Fruit fly (Drosophila melanogaster): ENCODE data around the gene Ugt36A1.

Ugt36A1 gene

dm6 chr2L:3632047-3632880, 13.4 kb downstream of the Ugt36A1 start (continued):
- peak; percentile 95 for TF ChIP-seq CG10366 (GFP tag; IDR thresholded peaks at IDR 0.05)
- TF ChIP-seq sna (GFP tag; IDR thresholded peaks at IDR 0.05; ENCODE audit: partially characterized antibody), result no peak
- peak; percentile 93 for TF ChIP-seq Hmx (GFP tag; optimal IDR thresholded peaks at IDR 0.05)
- TF ChIP-seq gro (GFP tag; optimal IDR thresholded peaks at IDR 0.05), result peak; percentile 95
- peak; percentile 98 for TF ChIP-seq Ets65A (GFP tag)
- TF ChIP-seq CG10565 (GFP tag; optimal IDR thresholded peaks at IDR 0.05), result peak; percentile 58
- TF ChIP-seq prd (optimal IDR thresholded peaks at IDR 0.05), result no peak
- peak; percentile 99 for TF ChIP-seq prd (GFP tag; IDR thresholded peaks at IDR 0.05)
- peak; percentile 78 for TF ChIP-seq crol (GFP tag; IDR thresholded peaks at IDR 0.05)
- TF ChIP-seq CG15479 (GFP tag; optimal IDR thresholded peaks at IDR 0.05), result peak; percentile 64
- peak; percentile 72 for TF ChIP-seq psq (GFP tag; optimal IDR thresholded peaks at IDR 0.05)
- peak; percentile 97 for TF ChIP-seq bcd (GFP tag; optimal IDR thresholded peaks at IDR 0.05)
- TF ChIP-seq CG12236 (GFP tag; optimal IDR thresholded peaks at IDR 0.05), result peak; percentile 90
- TF ChIP-seq Jarid2 (GFP tag; optimal IDR thresholded peaks at IDR 0.05), result peak; percentile 90
- TF ChIP-seq NFAT (GFP tag; IDR thresholded peaks at IDR 0.05), result peak; percentile 97
- TF ChIP-seq sens-2 (GFP tag; IDR thresholded peaks at IDR 0.05), result peak; percentile 93
- peak; percentile 97 for TF ChIP-seq CG34376 (GFP tag; optimal IDR thresholded peaks at IDR 0.05)
- peak; percentile 94 for TF ChIP-seq sob (GFP tag; IDR thresholded peaks at IDR 0.05)
- TF ChIP-seq BtbVII (GFP tag; optimal IDR thresholded peaks at IDR 0.05), result peak; percentile 99
- TF ChIP-seq CG9215 (GFP tag; IDR thresholded peaks at IDR 0.05), result peak; percentile 96
- TF ChIP-seq odd (GFP tag; optimal IDR thresholded peaks at IDR 0.05), result peak; percentile 100
- TF ChIP-seq Dek (tag; optimal IDR thresholded peaks at IDR 0.05), result peak; percentile 89
- peak; percentile 74; the same call in 1 of the 2 replicates for TF ChIP-seq CkIIα-i1 (GFP tag; IDR thresholded peaks at IDR 0.05)
- peak; percentile 94 for TF ChIP-seq rib (GFP tag; IDR thresholded peaks at IDR 0.05)
- peak in 1 of 2 experiments; percentile 95 for TF ChIP-seq Hr78 (GFP tag; optimal IDR thresholded peaks at IDR 0.05)
- TF ChIP-seq CG34422 (GFP tag; IDR thresholded peaks at IDR 0.05), result peak; percentile 98
- TF ChIP-seq CG7357 (GFP tag; IDR thresholded peaks at IDR 0.05), result peak; percentile 93
- TF ChIP-seq CG4328 (GFP tag; optimal IDR thresholded peaks at IDR 0.05), result peak; percentile 98
- peak; percentile 95 for TF ChIP-seq Fer2 (tag; optimal IDR thresholded peaks at IDR 0.05)
- peak; percentile 83 to 94 for TF ChIP-seq bsh (GFP tag; optimal IDR thresholded peaks at IDR 0.05)
- peak; percentile 94 for TF ChIP-seq CG31224 (GFP tag; IDR thresholded peaks at IDR 0.05)
- peak; percentile 97 for TF ChIP-seq tgo (GFP tag; IDR thresholded peaks at IDR 0.05)
- peak; percentile 97 for TF ChIP-seq otp (GFP tag; IDR thresholded peaks at IDR 0.05)
- peak; percentile 82 for TF ChIP-seq CG4282 (GFP tag; optimal IDR thresholded peaks at IDR 0.05)
- TF ChIP-seq CTCF (GFP tag; optimal IDR thresholded peaks at IDR 0.05), result peak; percentile 81
- TF ChIP-seq Max (GFP tag; optimal IDR thresholded peaks at IDR 0.05), result peak; percentile 82
- peak; percentile 92 for TF ChIP-seq az2 (GFP tag; optimal IDR thresholded peaks at IDR 0.05)
- peak; percentile 99 for TF ChIP-seq E2f1 (GFP tag; IDR thresholded peaks at IDR 0.05)
- TF ChIP-seq tup (GFP tag; optimal IDR thresholded peaks at IDR 0.05), result peak; percentile 91
- TF ChIP-seq nerfin-1 (tag; optimal IDR thresholded peaks at IDR 0.05), result peak; percentile 98
- no peak for TF ChIP-seq HLH4C (GFP tag; IDR thresholded peaks at IDR 0.05; ENCODE audit: partially characterized antibody)
- peak; percentile 99 for TF ChIP-seq CG18599 (GFP tag; optimal IDR thresholded peaks at IDR 0.05)
- TF ChIP-seq CG11723 (GFP tag; optimal IDR thresholded peaks at IDR 0.05), result peak; percentile 80
- peak; percentile 88 for TF ChIP-seq NfI (GFP tag; optimal IDR thresholded peaks at IDR 0.05)
- TF ChIP-seq Pdp1 (GFP tag; optimal IDR thresholded peaks at IDR 0.05), result peak; percentile 89 to 98
- peak; percentile 92 for TF ChIP-seq CHES-1-like (GFP tag; optimal IDR thresholded peaks at IDR 0.05)
- TF ChIP-seq CG2120 (GFP tag; optimal IDR thresholded peaks at IDR 0.05), result peak; percentile 96
- no peak for TF ChIP-seq Opbp (GFP tag; IDR thresholded peaks at IDR 0.05; ENCODE audit: partially characterized antibody)
- TF ChIP-seq trem (tag; optimal IDR thresholded peaks at IDR 0.05), result peak; percentile 97
